Worm (Caenorhabditis elegans): Measurements from ENCODE around the gene R155.3.

Gene R155.3

ce11 chrIII:1923419-1924318 is 52.9 kb downstream of the R155.3 start:
- TF ChIP-seq nhr-129 (tag; optimal IDR thresholded peaks at IDR 0.05), result peak; percentile 90
- TF ChIP-seq F13H6.1 (tag; optimal IDR thresholded peaks at IDR 0.05), result peak; percentile 99
- no peak for TF ChIP-seq nhr-23 (tag; optimal IDR thresholded peaks at IDR 0.05)
- peak; percentile 74 for TF ChIP-seq unc-55 (GFP tag; optimal IDR thresholded peaks at IDR 0.05)
- peak; percentile 6 for TF ChIP-seq nhr-237 (tag; optimal IDR thresholded peaks at IDR 0.05)
- peak; percentile 85 for TF ChIP-seq crh-2 (tag; optimal IDR thresholded peaks at IDR 0.05)
- TF ChIP-seq mab-5 (tag; optimal IDR thresholded peaks at IDR 0.05), result peak; percentile 94
- no peak for TF ChIP-seq nhr-12 (tag; optimal IDR thresholded peaks at IDR 0.05)
- TF ChIP-seq ztf-1 (GFP tag; conservative IDR thresholded peaks at IDR 0.05), result no peak
- TF ChIP-seq lin-11 (tag; optimal IDR thresholded peaks at IDR 0.05), result peak; percentile 73
- TF ChIP-seq ztf-11 (tag; optimal IDR thresholded peaks at IDR 0.05), result peak; percentile 39
- peak; percentile 78 for TF ChIP-seq unc-62 (GFP tag; optimal IDR thresholded peaks at IDR 0.05)
- TF ChIP-seq lin-13 (GFP tag; optimal IDR thresholded peaks at IDR 0.05), result peak; percentile 81
- TF ChIP-seq sma-9 (GFP tag; optimal IDR thresholded peaks at IDR 0.05), result peak; percentile 100
- peak; percentile 52 for TF ChIP-seq sma-9 (tag; optimal IDR thresholded peaks at IDR 0.05)
- TF ChIP-seq elt-1 (tag; optimal IDR thresholded peaks at IDR 0.05), result no peak
- peak; percentile 66 for TF ChIP-seq gmeb-1 (tag; optimal IDR thresholded peaks at IDR 0.05)
- TF ChIP-seq nhr-25 (tag; optimal IDR thresholded peaks at IDR 0.05), result peak; percentile 96
- no peak for TF ChIP-seq unc-39 (tag; optimal IDR thresholded peaks at IDR 0.05)
- peak; percentile 65 for TF ChIP-seq nhr-6 (tag; optimal IDR thresholded peaks at IDR 0.05)
- TF ChIP-seq nhr-77 (tag; optimal IDR thresholded peaks at IDR 0.05), result peak; percentile 21
- peak; percentile 64 for TF ChIP-seq ceh-82 (tag; optimal IDR thresholded peaks at IDR 0.05)
- peak; percentile 68 for TF ChIP-seq C34F6.9 (tag; optimal IDR thresholded peaks at IDR 0.05)
- TF ChIP-seq egl-27 (tag; optimal IDR thresholded peaks at IDR 0.05), result peak; percentile 97
- no peak for TF ChIP-seq lin-39 (tag; optimal IDR thresholded peaks at IDR 0.05)
- no peak for TF ChIP-seq dmd-4 (tag; optimal IDR thresholded peaks at IDR 0.05)
- no peak for TF ChIP-seq R02D3.7 (tag; optimal IDR thresholded peaks at IDR 0.05)
- peak; percentile 99 for TF ChIP-seq Y55F3AM.14 (GFP tag; optimal IDR thresholded peaks at IDR 0.05)
- no peak for TF ChIP-seq aly-2 (tag; optimal IDR thresholded peaks at IDR 0.05)
- peak; percentile 96 for TF ChIP-seq nhr-21 (tag; optimal IDR thresholded peaks at IDR 0.05)
- TF ChIP-seq skn-1 (tag; optimal IDR thresholded peaks at IDR 0.05), result no peak
- TF ChIP-seq peb-1 (tag; optimal IDR thresholded peaks at IDR 0.05), result no peak
- peak; percentile 85 for TF ChIP-seq zag-1 (tag; optimal IDR thresholded peaks at IDR 0.05)
- TF ChIP-seq lsy-2 (tag; optimal IDR thresholded peaks at IDR 0.05), result peak in 1 of 2 experiments; percentile 88
- peak; percentile 85 to 93 for TF ChIP-seq mdl-1 (tag; optimal IDR thresholded peaks at IDR 0.05)
- no peak for TF ChIP-seq alr-1 (tag; optimal IDR thresholded peaks at IDR 0.05)
- TF ChIP-seq sem-4 (tag; optimal IDR thresholded peaks at IDR 0.05), result peak; percentile 95
- TF ChIP-seq sma-3 (GFP tag; optimal IDR thresholded peaks at IDR 0.05), result peak; percentile 91
- TF ChIP-seq fos-1 (tag; optimal IDR thresholded peaks at IDR 0.05), result peak; percentile 71
- TF ChIP-seq ceh-16 (tag; optimal IDR thresholded peaks at IDR 0.05), result peak; percentile 94
- TF ChIP-seq blmp-1 (tag; optimal IDR thresholded peaks at IDR 0.05; ENCODE audit: insufficient read depth), result peak; percentile 86
- TF ChIP-seq ZK546.5 (tag; optimal IDR thresholded peaks at IDR 0.05), result no peak
- TF ChIP-seq ztf-4 (tag; optimal IDR thresholded peaks at IDR 0.05), result peak; percentile 77

DNA sequence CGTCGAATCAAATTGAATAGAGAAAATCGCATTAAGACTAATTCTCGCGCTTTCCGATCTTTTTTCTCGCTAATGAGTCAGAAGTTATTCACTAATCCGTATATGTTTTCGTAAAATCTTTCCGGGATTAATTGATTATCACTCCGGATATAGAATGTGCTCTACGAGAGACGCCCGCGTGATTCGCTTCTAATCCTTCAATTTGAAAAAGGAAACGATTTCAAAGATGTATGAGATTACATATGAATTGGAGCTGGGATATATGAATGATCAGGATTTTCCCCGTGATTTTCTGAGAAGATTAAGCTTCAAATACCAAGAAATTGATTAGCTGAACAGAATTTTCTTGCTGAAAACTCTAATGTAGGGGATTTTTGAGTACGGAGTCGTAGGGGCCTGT is 54.0 kb downstream of the R155.3 start:
- no peak for TF ChIP-seq lin-11 (tag; optimal IDR thresholded peaks at IDR 0.05)
- no peak for TF ChIP-seq skn-1 (tag; optimal IDR thresholded peaks at IDR 0.05)
- peak in 1 of 2 experiments; percentile 30 for TF ChIP-seq lsy-2 (tag; optimal IDR thresholded peaks at IDR 0.05)
- TF ChIP-seq C34F6.9 (tag; optimal IDR thresholded peaks at IDR 0.05), result peak; percentile 23
- no peak for TF ChIP-seq elt-1 (tag; optimal IDR thresholded peaks at IDR 0.05)
- TF ChIP-seq sma-9 (GFP tag; optimal IDR thresholded peaks at IDR 0.05), result peak; percentile 88
- TF ChIP-seq sma-9 (tag; optimal IDR thresholded peaks at IDR 0.05), result no peak
- peak; percentile 38 for TF ChIP-seq dmd-4 (tag; optimal IDR thresholded peaks at IDR 0.05)
- peak; percentile 11 for TF ChIP-seq nhr-21 (tag; optimal IDR thresholded peaks at IDR 0.05)

Data from whole organism, L2 larva.